Fruit fly (Drosophila melanogaster) whole organism, embryonic: ENCODE measurements around the gene CG33666.

Source experiments
- Blimp-1 ChIP-seq: fragments of 200-800 bp; sonication (Bioruptor generic); optimal IDR thresholded peaks from 3 replicates; lab custom pipeline; 2018; ENCODE audit warnings: missing biosample characterization, missing genetic modification characterization, mild to moderate bottlenecking, moderate library complexity, missing genetic modification reagents
- CG10431 ChIP-seq: fragments of 200-800 bp; sonication (Bioruptor generic); optimal IDR thresholded peaks from 3 replicates; lab custom pipeline; 2018; ENCODE audit warnings: missing biosample characterization, mild to moderate bottlenecking, missing genetic modification characterization
- CG11695 ChIP-seq: fragments of 200-800 bp; sonication (Bioruptor generic); IDR thresholded peaks from 3 replicates; pipeline ENCODE4 v1.3.6; 2022; ENCODE audit warnings: missing biosample characterization, missing genetic modification characterization
- CG14860 ChIP-seq: fragments of 200-800 bp; sonication (Bioruptor generic); IDR thresholded peaks from 3 replicates; pipeline ENCODE4 v1.3.6; 2022; ENCODE audit warnings: missing biosample characterization, missing genetic modification characterization; ENCODE audit not compliant: partially characterized antibody
- CG17359 ChIP-seq: fragments of 200-800 bp; sonication (Bioruptor generic); optimal IDR thresholded peaks from 3 replicates; lab custom pipeline; 2018; ENCODE audit warnings: missing biosample characterization, mild to moderate bottlenecking, missing genetic modification characterization, moderate library complexity
- CG17385 ChIP-seq: fragments of 200-800 bp; sonication (Bioruptor generic); optimal IDR thresholded peaks from 3 replicates; lab custom pipeline; 2018; ENCODE audit warnings: missing biosample characterization, mild to moderate bottlenecking, missing genetic modification characterization
- CG17829 ChIP-seq: fragments of 200-800 bp; optimal IDR thresholded peaks from 2 replicates; lab custom pipeline; 2019; ENCODE audit warnings: missing biosample characterization, mild to moderate bottlenecking, missing genetic modification characterization, moderate library complexity
- CG18011 ChIP-seq: fragments of 200-800 bp; sonication (Bioruptor generic); optimal IDR thresholded peaks from 2 replicates; lab custom pipeline; 2017; ENCODE audit warnings: missing biosample characterization, missing genetic modification characterization, mild to moderate bottlenecking, moderate library complexity, missing genotype
- CG18599 ChIP-seq: fragments of 200-800 bp; sonication (Bioruptor generic); optimal IDR thresholded peaks from 3 replicates; lab custom pipeline; 2017; ENCODE audit warnings: missing biosample characterization, missing genetic modification characterization, mild to moderate bottlenecking, moderate library complexity, missing genetic modification reagents
- CG2678 ChIP-seq: fragments of 200-800 bp; sonication (Bioruptor generic); optimal IDR thresholded peaks from 3 replicates; lab custom pipeline; 2019; ENCODE audit warnings: missing biosample characterization, mild to moderate bottlenecking, missing genetic modification characterization, moderate library complexity
- Meics ChIP-seq: fragments of 200-800 bp; sonication (Bioruptor generic); optimal IDR thresholded peaks from 2 replicates; lab custom pipeline; 2017; ENCODE audit warnings: missing biosample characterization, mild to moderate bottlenecking, missing genetic modification characterization
- ken ChIP-seq: fragments of 200-800 bp; sonication (Bioruptor generic); IDR thresholded peaks from 3 replicates; pipeline ENCODE4 v1.3.6; 2022; ENCODE audit warnings: missing biosample characterization, missing genetic modification characterization

Gene CG33666

dm6 chrX:6439495-6439894, 37.3 kb downstream of the CG33666 start (continued):
- TF ChIP-seq CG18599 (GFP tag; lab: Kevin White, UChicago) (peak; percentile 88), CG18011 (GFP tag; lab: Kevin White, UChicago) (no peak), Blimp-1 (GFP tag; lab: Kevin White, UChicago) (no peak), CG17829 (tag; lab: Kevin White, UChicago) (no peak), CG17385 (GFP tag; lab: Kevin White, UChicago) (peak; percentile 49), Meics (GFP tag; lab: Kevin White, UChicago) (peak; percentile 73), CG11695 (GFP tag; lab: Robert Waterston, UW) (0 out of 3 replicates have a peak, but pooled peaks have one; percentile 53), CG17359 (tag; lab: Kevin White, UChicago) (peak; percentile 44), ken (no peak), CG2678 (tag; lab: Kevin White, UChicago) (peak; percentile 73), CG14860 (no peak), CG10431 (GFP tag; lab: Kevin White, UChicago) (no peak)
